Fruit fly (Drosophila melanogaster) Kc167 (cell line): ENCODE data around the gene Gmap.

Experiments
- Myc ChIP-seq: fragments of >200 bp; optimal IDR thresholded peaks from 2 replicates; lab custom pipeline; 2017; ENCODE audit warnings: missing external identifiers
- Sin3A ChIP-seq: fragments of >200 bp; optimal IDR thresholded peaks from 2 replicates; lab custom pipeline; 2018; ENCODE audit warnings: missing external identifiers
- h ChIP-seq: fragments of >200 bp; optimal IDR thresholded peaks from 3 replicates; lab custom pipeline; 2018; ENCODE audit warnings: missing external identifiers
- insv ChIP-seq: fragments of >200 bp; optimal IDR thresholded peaks from 3 replicates; lab custom pipeline; 2018; ENCODE audit warnings: missing external identifiers
- psq ChIP-seq: fragments of >200 bp; optimal IDR thresholded peaks from 2 replicates; lab custom pipeline; 2017; ENCODE audit warnings: missing external identifiers
- ttk ChIP-seq: sonication (Bioruptor generic); optimal IDR thresholded peaks from 2 replicates; lab custom pipeline; 2017; ENCODE audit warnings: missing external identifiers

Gene Gmap

DNA sequence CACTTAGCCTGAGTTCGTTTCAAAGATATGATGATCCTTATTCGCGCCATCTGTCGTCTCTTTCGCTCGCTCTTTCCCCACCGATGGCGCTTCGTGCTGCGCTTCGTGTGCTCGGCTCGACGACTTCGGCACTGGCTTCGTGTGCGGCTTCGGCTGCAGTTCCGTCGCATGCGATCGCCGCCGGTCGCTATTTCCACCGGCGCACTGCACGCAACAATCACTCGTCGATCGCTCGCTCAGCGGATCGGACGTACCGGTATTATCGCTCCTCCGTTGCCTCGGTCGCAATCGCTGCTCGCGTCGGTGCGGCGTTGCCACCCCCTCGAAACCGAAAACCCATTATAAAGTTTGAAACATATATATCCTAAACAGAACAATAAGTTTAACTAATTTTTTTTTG, 12.1 kb downstream of the Gmap start:
- no peak for TF ChIP-seq psq (lab: Kevin White, UChicago)
- TF ChIP-seq ttk (lab: Kevin White, UChicago): no peak
- TF ChIP-seq insv (lab: Kevin White, UChicago): no peak
- no peak for TF ChIP-seq Myc (lab: Kevin White, UChicago)
- no peak for TF ChIP-seq Sin3A
- no peak for TF ChIP-seq h (lab: Kevin White, UChicago)

DNA sequence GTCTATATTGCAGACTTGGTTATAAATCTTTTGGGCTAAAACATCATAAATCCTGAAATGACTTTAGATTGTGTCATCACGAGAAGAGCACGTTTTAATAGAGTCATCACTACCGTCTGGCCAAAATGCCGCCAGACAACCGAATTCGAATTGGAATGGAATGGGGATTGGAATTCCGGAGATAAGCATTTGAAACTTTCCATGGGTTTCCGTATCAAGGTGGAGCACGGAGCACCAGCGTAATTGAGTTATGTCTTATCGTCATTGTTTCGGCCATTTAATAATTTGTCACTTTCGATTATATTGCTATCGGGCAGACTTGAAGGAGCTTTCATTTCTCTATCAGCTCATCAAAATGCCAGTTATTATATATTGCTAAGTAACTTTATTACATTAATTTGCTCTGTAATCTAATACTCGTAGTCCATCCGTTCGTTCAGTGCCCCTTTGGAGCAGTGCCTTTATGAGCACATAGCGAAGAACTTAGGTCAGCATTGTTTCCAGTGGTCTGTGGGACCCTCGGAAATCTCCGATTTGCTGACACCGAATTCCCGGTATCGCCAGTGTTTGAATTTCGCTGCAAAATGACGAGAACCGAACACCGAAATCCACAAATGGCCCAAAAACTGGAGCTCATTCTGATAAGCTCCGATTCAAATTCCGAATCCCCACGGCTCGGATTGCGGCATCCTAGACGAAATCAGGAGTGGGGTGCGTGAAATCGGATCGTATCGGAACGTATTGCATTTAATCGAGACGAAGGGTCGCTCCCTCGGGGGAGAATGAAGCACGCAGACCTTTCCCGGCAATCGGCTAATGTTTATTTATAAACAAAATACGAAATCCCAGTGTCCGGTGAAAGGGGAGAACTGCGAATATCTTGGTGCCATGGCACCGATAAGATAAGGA, 13.5 kb downstream of the Gmap start:
- TF ChIP-seq psq (lab: Kevin White, UChicago) (no peak), Sin3A (no peak), ttk (lab: Kevin White, UChicago) (no peak), insv (lab: Kevin White, UChicago) (no peak)

DNA sequence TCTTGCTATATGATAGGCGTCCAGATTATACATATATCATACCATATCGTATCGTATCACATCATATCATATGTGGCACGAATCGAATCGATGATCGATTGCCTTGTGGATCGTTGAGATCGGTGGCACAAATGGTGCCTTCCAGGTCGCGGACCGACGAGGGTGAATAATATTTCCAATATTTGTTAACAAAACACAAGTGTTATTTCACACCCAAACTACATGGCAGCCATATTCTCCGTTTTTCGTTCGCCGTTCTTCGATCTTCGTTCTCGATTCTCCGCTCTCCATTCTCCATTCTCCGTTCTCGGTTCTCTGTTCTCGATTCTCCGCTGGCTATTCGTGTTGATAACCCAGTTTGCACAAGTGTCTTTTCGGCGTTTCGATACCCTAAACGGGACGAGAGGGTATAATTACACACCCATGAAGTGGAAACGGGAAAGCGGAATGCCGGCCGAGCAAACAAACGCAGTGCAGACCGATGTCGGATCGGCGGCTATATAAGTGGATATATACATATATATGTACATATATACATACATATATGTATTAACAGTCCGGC, 15.1 kb downstream of the Gmap start:
- TF ChIP-seq ttk (lab: Kevin White, UChicago) (no peak), insv (lab: Kevin White, UChicago) (no peak), Myc (lab: Kevin White, UChicago) (no peak), psq (lab: Kevin White, UChicago) (no peak), Sin3A (no peak), h (lab: Kevin White, UChicago) (no peak)

DNA sequence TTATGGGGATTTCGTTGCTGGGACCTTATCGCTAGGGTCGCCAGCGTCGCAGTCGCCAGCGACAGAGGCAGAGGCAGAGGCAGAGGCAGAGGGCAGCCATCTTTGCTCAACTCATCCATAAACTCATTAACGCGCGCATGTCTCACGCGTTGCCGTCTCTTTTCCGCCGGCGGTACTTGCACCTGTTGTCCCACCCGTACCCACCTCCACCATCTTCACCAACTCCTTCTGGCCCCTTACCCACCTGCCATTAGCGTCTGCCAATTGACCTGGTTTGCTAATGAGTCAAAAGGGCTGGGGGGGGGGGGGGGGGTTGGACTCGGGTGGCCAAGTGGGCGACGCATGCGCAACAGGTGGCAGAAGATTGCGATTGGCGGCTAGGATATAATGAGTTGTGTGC, 16.1 kb downstream of the Gmap start:
- TF ChIP-seq h (lab: Kevin White, UChicago) (no peak), ttk (lab: Kevin White, UChicago) (peak; percentile 54)

DNA sequence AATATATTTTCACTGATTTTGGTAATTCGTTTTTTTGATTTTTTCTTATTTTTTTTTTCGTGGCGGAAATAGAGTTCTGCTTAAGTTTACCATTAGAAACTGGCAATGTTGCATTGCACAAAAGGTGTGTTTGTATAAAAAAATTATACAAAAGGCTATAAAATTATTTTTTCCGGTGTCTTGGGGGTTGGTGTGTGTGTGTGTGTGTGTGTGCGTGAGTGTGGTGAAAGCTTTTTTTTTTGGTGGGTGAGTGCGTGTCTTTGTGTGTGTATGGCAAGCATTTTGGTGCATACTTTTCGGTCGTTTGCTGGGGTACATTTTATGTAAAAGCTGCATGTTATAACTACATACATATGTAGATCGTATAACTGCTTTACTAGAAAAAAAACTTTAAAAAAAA, 24.7 kb downstream of the Gmap start:
- TF ChIP-seq Myc (lab: Kevin White, UChicago): no peak
- TF ChIP-seq ttk (lab: Kevin White, UChicago): no peak
- no peak for TF ChIP-seq h (lab: Kevin White, UChicago)
- no peak for TF ChIP-seq insv (lab: Kevin White, UChicago)
- TF ChIP-seq psq (lab: Kevin White, UChicago): no peak
- TF ChIP-seq Sin3A: no peak

DNA sequence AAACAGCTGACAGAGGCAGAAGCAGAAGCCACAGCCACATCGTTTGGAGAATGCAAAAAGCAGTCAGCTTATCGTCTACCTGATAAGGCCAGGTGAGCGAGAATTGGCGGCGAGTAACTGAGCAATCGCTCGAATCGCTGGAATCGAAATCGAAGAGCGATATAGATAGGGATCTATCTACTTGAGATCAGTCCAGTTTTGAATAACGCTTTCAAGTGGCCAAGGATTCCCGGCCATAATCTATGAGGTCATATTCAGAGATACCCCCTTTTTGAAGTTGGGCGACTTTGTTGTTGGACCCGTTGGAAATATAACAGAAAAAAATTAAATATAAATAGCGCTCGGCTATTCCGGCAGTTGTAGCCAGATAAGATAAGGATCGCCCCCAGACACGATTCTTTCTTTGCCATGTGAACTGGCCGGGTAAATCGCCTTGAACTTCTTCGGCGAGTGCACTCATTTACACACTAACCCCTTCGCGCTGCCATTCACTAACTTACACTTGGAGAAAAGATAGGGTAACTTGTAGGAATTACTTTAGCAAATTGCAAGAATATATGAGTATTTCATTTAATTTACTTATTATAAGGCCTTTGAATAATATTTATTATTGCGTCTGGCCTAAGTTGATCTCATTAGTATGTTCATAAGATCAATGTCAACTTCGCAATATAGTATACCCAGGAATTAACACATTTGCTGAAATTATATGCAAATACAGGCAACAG, 35.9 kb downstream of the Gmap start:
- TF ChIP-seq Myc (lab: Kevin White, UChicago) (no peak), insv (lab: Kevin White, UChicago) (no peak), ttk (lab: Kevin White, UChicago) (no peak)

DNA sequence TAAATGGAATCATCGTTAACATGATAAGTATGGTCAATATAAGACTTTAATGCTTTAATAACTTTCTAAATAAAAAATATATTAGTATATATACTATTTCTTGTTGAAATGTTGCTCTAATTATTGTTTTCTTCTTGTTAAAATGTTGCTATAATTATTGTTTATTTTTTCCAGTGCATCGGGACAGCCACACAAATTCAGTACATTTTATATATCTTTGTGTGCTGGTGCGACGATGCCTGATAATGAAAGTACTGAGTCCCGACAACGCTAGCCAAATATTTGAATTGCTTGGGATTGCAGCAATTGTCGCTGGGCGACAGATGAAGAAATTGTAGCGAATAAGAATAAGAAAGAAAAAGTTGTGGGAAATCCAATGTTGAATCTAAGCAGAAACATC, 42.5 kb downstream of the Gmap start:
- TF ChIP-seq insv (lab: Kevin White, UChicago) (no peak), Myc (lab: Kevin White, UChicago) (no peak), ttk (lab: Kevin White, UChicago) (no peak), h (lab: Kevin White, UChicago) (no peak), psq (lab: Kevin White, UChicago) (no peak), Sin3A (no peak)

DNA sequence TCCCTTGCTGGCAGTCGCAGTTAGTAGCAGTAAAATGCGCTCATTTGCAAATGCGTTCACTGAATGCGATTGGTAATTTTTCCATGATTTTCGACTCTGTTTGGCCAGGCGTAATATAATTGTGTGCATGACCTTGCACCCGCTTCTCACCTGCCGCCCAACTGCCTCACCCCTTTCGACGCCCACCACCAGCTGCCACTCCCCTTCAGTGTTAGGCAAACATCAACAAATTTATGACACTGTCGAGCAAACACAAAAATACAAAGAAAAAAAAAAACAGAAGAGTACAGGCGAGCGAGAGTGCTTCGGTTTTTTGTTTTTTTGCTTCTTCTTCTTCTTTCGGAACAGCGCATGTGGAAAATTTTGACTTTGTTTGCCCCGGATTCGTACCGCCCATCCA, 43.2 kb downstream of the Gmap start:
- TF ChIP-seq ttk (lab: Kevin White, UChicago) (no peak), h (lab: Kevin White, UChicago) (no peak), Myc (lab: Kevin White, UChicago) (no peak), psq (lab: Kevin White, UChicago) (no peak), insv (lab: Kevin White, UChicago) (no peak), Sin3A (no peak)

DNA sequence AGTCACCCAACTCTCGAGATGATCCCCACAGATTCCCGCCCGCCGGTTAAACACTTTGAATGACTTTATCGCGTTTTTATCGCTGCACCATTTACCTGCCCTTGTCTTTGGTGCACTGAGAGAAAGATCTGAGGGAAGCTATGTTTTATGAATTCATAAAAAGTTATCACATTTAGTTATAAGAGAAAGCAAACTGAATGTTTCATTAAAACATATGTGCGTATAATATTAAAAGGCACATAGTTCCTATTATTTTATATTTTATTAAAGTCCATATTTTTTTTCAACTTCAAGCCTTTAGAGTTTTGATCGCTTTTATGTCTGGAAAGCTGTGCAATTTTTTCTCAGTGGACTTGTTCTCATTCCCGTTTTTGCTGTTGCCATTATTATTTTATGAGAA, 43.6 kb downstream of the Gmap start:
- TF ChIP-seq Myc (lab: Kevin White, UChicago) (no peak), h (lab: Kevin White, UChicago) (no peak), insv (lab: Kevin White, UChicago) (no peak), psq (lab: Kevin White, UChicago) (no peak)

DNA sequence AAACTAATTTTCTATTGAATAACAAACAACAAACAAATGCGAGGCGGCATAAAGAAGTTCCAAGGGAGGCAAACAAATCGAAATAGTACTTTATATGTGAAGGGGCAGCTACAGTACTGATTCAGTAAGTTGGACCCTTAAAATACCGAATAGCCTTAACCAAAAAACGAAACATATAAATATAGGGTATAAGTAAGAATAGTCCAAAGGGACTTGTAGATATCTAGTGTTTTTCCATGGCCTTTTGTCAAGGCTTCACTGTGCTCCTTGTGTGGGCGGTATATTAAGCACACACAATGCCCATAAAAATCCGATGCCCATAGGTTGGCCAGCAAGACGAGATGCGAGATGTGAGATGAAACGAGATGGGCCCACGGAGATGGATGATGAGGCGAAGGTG, 45.3 kb downstream of the Gmap start:
- TF ChIP-seq Myc (lab: Kevin White, UChicago) (no peak), Sin3A (no peak), ttk (lab: Kevin White, UChicago) (no peak), insv (lab: Kevin White, UChicago) (no peak), psq (lab: Kevin White, UChicago) (no peak), h (lab: Kevin White, UChicago) (no peak)

DNA sequence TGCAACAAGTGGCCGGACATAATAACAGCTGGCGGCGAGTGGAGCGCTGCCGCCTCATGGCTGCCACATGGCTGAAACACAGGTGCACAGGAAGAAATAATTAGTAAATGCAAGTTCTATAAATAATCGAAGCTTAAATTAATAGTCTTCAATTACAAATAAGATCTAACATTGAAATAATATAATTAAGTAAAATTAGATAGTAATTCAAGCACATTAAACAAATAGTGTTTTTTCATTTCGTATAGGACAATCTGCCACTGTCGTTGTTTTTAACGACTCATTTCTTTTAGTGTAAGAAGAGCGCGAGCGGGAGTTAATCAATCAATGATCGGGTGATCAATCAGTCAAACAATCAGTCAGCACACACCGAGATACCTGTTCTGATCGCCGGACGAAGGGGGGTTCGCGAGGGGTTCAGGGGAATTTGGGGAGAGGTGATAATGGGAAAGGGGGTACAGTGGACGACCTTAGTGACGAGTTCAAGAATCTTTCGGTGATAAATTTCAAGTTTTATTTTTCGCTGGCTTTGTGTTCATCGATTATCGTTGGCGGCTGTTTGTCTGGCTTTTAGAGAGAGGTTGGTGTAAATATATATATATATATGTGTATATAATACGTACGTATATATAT, 53.2 kb downstream of the Gmap start:
- TF ChIP-seq psq (lab: Kevin White, UChicago): no peak
- TF ChIP-seq insv (lab: Kevin White, UChicago): no peak
- no peak for TF ChIP-seq Sin3A
- no peak for TF ChIP-seq Myc (lab: Kevin White, UChicago)
- no peak for TF ChIP-seq h (lab: Kevin White, UChicago)
- TF ChIP-seq ttk (lab: Kevin White, UChicago): no peak
